Worm (Caenorhabditis elegans): Measurements from ENCODE around the gene T01H3.3.
A peak's percentile ranks its signal among the peaks of the same experiment; 100 is the strongest.

T01H3.3 gene

DNA sequence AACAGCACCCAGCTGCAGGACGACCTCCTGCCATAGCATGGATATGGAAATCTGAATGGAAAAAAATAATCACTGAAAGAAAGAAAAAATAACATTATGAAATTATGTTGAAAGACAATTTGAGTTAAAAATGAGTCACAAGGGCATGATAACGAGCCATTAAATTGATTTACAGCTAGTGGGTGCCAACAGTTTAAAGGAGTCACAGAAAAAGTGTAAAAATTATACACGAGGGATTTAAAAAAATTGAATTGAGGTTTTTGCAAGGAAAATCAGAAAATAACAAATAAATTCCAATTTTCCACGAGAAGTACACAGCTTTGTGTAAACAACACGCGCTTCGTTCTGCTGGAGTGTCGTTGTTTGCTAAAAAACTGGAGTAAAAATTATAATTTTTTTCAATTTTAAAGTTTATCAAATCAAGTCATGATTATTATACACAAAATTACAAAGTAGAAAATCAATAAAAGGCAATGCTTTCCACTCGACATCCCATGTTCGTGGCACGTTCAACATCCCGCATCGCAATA is at the start of gene T01H3.3:
T01H3.3 (minus strand) TSS at position 51 of the 530 bp plus-strand sequence.
- TF ChIP-seq nfya-1 (tag; optimal IDR thresholded peaks at IDR 0.05; ENCODE audit: insufficient read depth) (peak; percentile 58), nhr-43 (tag; optimal IDR thresholded peaks at IDR 0.05; ENCODE audit: poor library complexity, severe bottlenecking) (no peak), lin-15B (tag; optimal IDR thresholded peaks at IDR 0.05) (peak; percentile 54), nhr-77 (tag; optimal IDR thresholded peaks at IDR 0.05) (no peak), tbx-2 (tag; optimal IDR thresholded peaks at IDR 0.05) (no peak), unc-39 (tag; optimal IDR thresholded peaks at IDR 0.05) (no peak), elt-2 (tag; optimal IDR thresholded peaks at IDR 0.05) (peak; percentile 6), sea-2 (GFP tag; optimal IDR thresholded peaks at IDR 0.05) (no peak), unc-62 (GFP tag; optimal IDR thresholded peaks at IDR 0.05) (no peak), nhr-23 (tag; optimal IDR thresholded peaks at IDR 0.05) (peak; percentile 60), pha-4 (tag; optimal IDR thresholded peaks at IDR 0.05) (peak; percentile 84), egl-27 (tag; optimal IDR thresholded peaks at IDR 0.05) (no peak)

ce11 chrII:7921155-7921554 is 47.5 kb upstream of the T01H3.3 start:
- TF ChIP-seq egl-5 (tag; optimal IDR thresholded peaks at IDR 0.05) (no peak), fkh-10 (GFP tag; optimal IDR thresholded peaks at IDR 0.05) (peak; percentile 76)

ce11 chrII:7920178-7920577 is 46.5 kb upstream of the T01H3.3 start:
- TF ChIP-seq ceh-28 (tag; optimal IDR thresholded peaks at IDR 0.05) (no peak), fkh-10 (GFP tag; optimal IDR thresholded peaks at IDR 0.05) (peak; percentile 93), ceh-82 (tag; optimal IDR thresholded peaks at IDR 0.05) (no peak)

- no peak for TF ChIP-seq lsy-12 (tag; optimal IDR thresholded peaks at IDR 0.05)
- no peak for TF ChIP-seq nhr-11 (tag; optimal IDR thresholded peaks at IDR 0.05)
- no peak for TF ChIP-seq ZK546.5 (tag; optimal IDR thresholded peaks at IDR 0.05)
- TF ChIP-seq nfya-1 (tag; optimal IDR thresholded peaks at IDR 0.05; ENCODE audit: insufficient read depth): no peak
- TF ChIP-seq pqm-1 (tag; optimal IDR thresholded peaks at IDR 0.05): no peak
- no peak for TF ChIP-seq ceh-28 (tag; optimal IDR thresholded peaks at IDR 0.05)
- TF ChIP-seq ztf-11 (tag; optimal IDR thresholded peaks at IDR 0.05): no peak
- no peak for TF ChIP-seq elt-3 (tag; optimal IDR thresholded peaks at IDR 0.05)
These were observed 37.3 kb upstream of the T01H3.3 start, which contains the start of gene ZK675.4 for ce11 chrII:7911015-7911414. ZK675.4 (plus strand) TSS chrII:7911315.

ce11 chrII:7907539-7907997 is 33.9 kb upstream of the T01H3.3 start, which contains the start of gene best-23:
best-23 (minus strand) TSS chrII:7907589.
- TF ChIP-seq nfya-1 (tag; optimal IDR thresholded peaks at IDR 0.05; ENCODE audit: insufficient read depth) (peak; percentile 9), nhr-28 (tag; optimal IDR thresholded peaks at IDR 0.05) (no peak)

ce11 chrII:7901990-7902389 is 28.3 kb upstream of the T01H3.3 start:
- TF ChIP-seq ceh-28 (tag; optimal IDR thresholded peaks at IDR 0.05) (no peak), lin-15B (tag; optimal IDR thresholded peaks at IDR 0.05) (no peak)

DNA sequence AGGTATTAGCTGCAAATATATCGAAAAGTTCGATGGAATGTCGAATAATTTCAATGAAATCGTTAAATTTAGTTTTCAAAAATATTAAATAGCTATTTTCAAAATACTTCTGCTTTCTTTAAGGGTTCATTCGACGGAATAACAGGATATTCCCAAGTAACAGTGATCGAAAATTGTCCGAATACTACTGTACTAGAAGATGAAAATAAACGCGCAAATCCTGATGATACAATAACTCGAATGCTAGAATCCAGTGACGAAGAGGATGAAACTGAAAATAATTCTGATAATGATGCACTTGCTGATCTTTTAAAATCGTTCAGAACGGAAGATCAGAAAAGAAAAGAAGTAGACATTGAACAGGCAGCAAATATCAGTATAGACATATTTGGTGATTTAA is 27.1 kb upstream of the T01H3.3 start:
- TF ChIP-seq ztf-4 (tag; optimal IDR thresholded peaks at IDR 0.05) (no peak), fkh-10 (GFP tag; optimal IDR thresholded peaks at IDR 0.05) (no peak), pha-4 (tag; optimal IDR thresholded peaks at IDR 0.05) (no peak), aly-2 (tag; optimal IDR thresholded peaks at IDR 0.05) (no peak), snpc-4 (tag; optimal IDR thresholded peaks at IDR 0.05) (no peak), lsy-12 (tag; optimal IDR thresholded peaks at IDR 0.05) (no peak), unc-62 (GFP tag; optimal IDR thresholded peaks at IDR 0.05) (no peak), ZK546.5 (tag; optimal IDR thresholded peaks at IDR 0.05) (no peak), nhr-28 (tag; optimal IDR thresholded peaks at IDR 0.05) (no peak), ama-1 (optimal IDR thresholded peaks at IDR 0.05) (no peak), unc-39 (tag; optimal IDR thresholded peaks at IDR 0.05) (no peak), mdl-1 (tag; optimal IDR thresholded peaks at IDR 0.05) (no peak), nhr-237 (tag; optimal IDR thresholded peaks at IDR 0.05) (no peak), eor-1 (tag; optimal IDR thresholded peaks at IDR 0.05) (no peak), sea-2 (GFP tag; optimal IDR thresholded peaks at IDR 0.05) (no peak), nhr-25 (tag; optimal IDR thresholded peaks at IDR 0.05) (no peak)

Data from whole organism, L3 larva.